Worm (Caenorhabditis elegans): Measurements from ENCODE around the gene srx-6.

srx-6 gene

ce11 chrV:7313233-7313632 is at the start of gene srx-6:
Gene srx-6 (minus strand): TSS chrV:7313333.
- TF ChIP-seq daf-8 (GFP tag; IDR thresholded peaks at IDR 0.05) (no peak), F37D6.2 (tag; optimal IDR thresholded peaks at IDR 0.05) (no peak), ztf-7 (tag; optimal IDR thresholded peaks at IDR 0.05) (no peak), nhr-48 (tag; optimal IDR thresholded peaks at IDR 0.05) (no peak), vab-7 (GFP tag; IDR thresholded peaks at IDR 0.05) (no peak), dmd-6 (GFP tag; IDR thresholded peaks at IDR 0.05) (no peak), spr-1 (tag; optimal IDR thresholded peaks at IDR 0.05) (no peak), unc-62 (GFP tag; optimal IDR thresholded peaks at IDR 0.05 in 1 of 2) (no peak), unc-62 (tag; optimal IDR thresholded peaks at IDR 0.05) (no peak), mxl-3 (GFP tag; optimal IDR thresholded peaks at IDR 0.05) (no peak), F44E2.7 (GFP tag; IDR thresholded peaks at IDR 0.05) (no peak), zag-1 (tag; optimal IDR thresholded peaks at IDR 0.05) (no peak)

ce11 chrV:7361673-7362072 is 48.5 kb upstream of the srx-6 start, which contains the start of gene cyp-35A1:
Gene cyp-35A1 (minus strand): TSS chrV:7361773.
- TF ChIP-seq php-3 (GFP tag; IDR thresholded peaks at IDR 0.05), result no peak

ce11 chrV:7357132-7357531 is 44.0 kb upstream of the srx-6 start, which contains the start of gene C03G6.6:
Gene C03G6.6 (plus strand): TSS chrV:7357432.
- no peak for TF ChIP-seq ZK546.5 (tag; optimal IDR thresholded peaks at IDR 0.05)
- TF ChIP-seq dve-1 (tag; optimal IDR thresholded peaks at IDR 0.05; ENCODE audit: insufficient read depth), result no peak
- no peak for TF ChIP-seq egl-27 (tag; optimal IDR thresholded peaks at IDR 0.05)
- TF ChIP-seq zag-1 (tag; optimal IDR thresholded peaks at IDR 0.05), result no peak
- no peak for TF ChIP-seq spr-3 (GFP tag; optimal IDR thresholded peaks at IDR 0.05)
- TF ChIP-seq ceh-20 (GFP tag; IDR thresholded peaks at IDR 0.05), result no peak
- no peak for TF ChIP-seq ceh-82 (tag; optimal IDR thresholded peaks at IDR 0.05)
- TF ChIP-seq nhr-237 (tag; optimal IDR thresholded peaks at IDR 0.05), result no peak
- no peak for TF ChIP-seq F49E8.2 (tag; optimal IDR thresholded peaks at IDR 0.05; ENCODE audit: borderline replicate concordance)
- no peak for TF ChIP-seq nhr-76 (tag; optimal IDR thresholded peaks at IDR 0.05)
- TF ChIP-seq nhr-102 (tag; optimal IDR thresholded peaks at IDR 0.05), result no peak
- TF ChIP-seq hlh-30 (tag; optimal IDR thresholded peaks at IDR 0.05; ENCODE audit: insufficient read depth), result no peak
- TF ChIP-seq zfp-2 (tag; optimal IDR thresholded peaks at IDR 0.05), result no peak
- no peak for TF ChIP-seq Y48G9A.11 (GFP tag; IDR thresholded peaks at IDR 0.05)
- TF ChIP-seq saeg-2 (GFP tag; IDR thresholded peaks at IDR 0.05), result no peak

- TF ChIP-seq attf-4 (tag; optimal IDR thresholded peaks at IDR 0.05), result no peak
Measured at ce11 chrV:7356684-7357083, 43.6 kb upstream of the srx-6 start, which contains the start of gene C03G6.21. Gene C03G6.21 (minus strand): TSS chrV:7356784.

- TF ChIP-seq nhr-42 (GFP tag; IDR thresholded peaks at IDR 0.05), result no peak
- no peak for TF ChIP-seq daf-19 (GFP tag; conservative IDR thresholded peaks at IDR 0.05)
- TF ChIP-seq sdz-12 (GFP tag; optimal IDR thresholded peaks at IDR 0.05), result no peak
- no peak for TF ChIP-seq Y48G9A.11 (GFP tag; IDR thresholded peaks at IDR 0.05)
- TF ChIP-seq nhr-111 (GFP tag; optimal IDR thresholded peaks at IDR 0.05), result no peak
- TF ChIP-seq dmd-9 (GFP tag; IDR thresholded peaks at IDR 0.05), result no peak
- no peak for TF ChIP-seq set-16 (GFP tag; IDR thresholded peaks at IDR 0.05)
- TF ChIP-seq tra-1 (GFP tag; IDR thresholded peaks at IDR 0.05), result no peak
- TF ChIP-seq jun-1 (tag; optimal IDR thresholded peaks at IDR 0.05), result no peak
- no peak for TF ChIP-seq daf-12 (tag; optimal IDR thresholded peaks at IDR 0.05)
- no peak for TF ChIP-seq lin-1 (GFP tag; IDR thresholded peaks at IDR 0.05)
- no peak for TF ChIP-seq aha-1 (tag)
- TF ChIP-seq nhr-237 (tag; optimal IDR thresholded peaks at IDR 0.05), result no peak
- no peak for TF ChIP-seq Y105C5A.15 (GFP tag; IDR thresholded peaks at IDR 0.05)
Measured at ce11 chrV:7355464-7355863, 42.3 kb upstream of the srx-6 start, which contains the start of gene tag-293. Gene tag-293 (minus strand): TSS chrV:7355564.
